Fruit fly (Drosophila melanogaster) whole organism, prepupa: Measurements from ENCODE around the gene CG31637.
A peak's percentile ranks its signal among the peaks of the same experiment; 100 is the strongest.

Source experiments
- CG10631 ChIP-seq: fragments of 200-800 bp; sonication (Bioruptor generic); optimal IDR thresholded peaks from 2 replicates; lab custom pipeline; 2016; ENCODE audit warnings: missing biosample characterization, missing genetic modification characterization
- CG10669 ChIP-seq: fragments of 200-800 bp; sonication (Bioruptor generic); optimal IDR thresholded peaks from 3 replicates; lab custom pipeline; 2018; ENCODE audit warnings: missing biosample characterization, mild to moderate bottlenecking, missing genetic modification characterization, moderate library complexity
- CG11294 ChIP-seq: fragments of 200-800 bp; sonication (Bioruptor generic); IDR thresholded peaks from 2 replicates; pipeline ENCODE4 v1.3.6; 2022; ENCODE audit warnings: missing biosample characterization, missing genetic modification characterization
- CG11762 ChIP-seq: fragments of 200-800 bp; sonication (Bioruptor generic); optimal IDR thresholded peaks from 3 replicates; lab custom pipeline; 2016; ENCODE audit warnings: missing biosample characterization, missing genetic modification characterization; ENCODE audit not compliant: insufficient read depth
- CG11902 ChIP-seq: fragments of 200-800 bp; sonication (Bioruptor generic); optimal IDR thresholded peaks from 3 replicates; lab custom pipeline; 2016; ENCODE audit warnings: missing biosample characterization, missing genetic modification characterization
- CG15336 ChIP-seq: fragments of 200-800 bp; sonication (Bioruptor generic); IDR thresholded peaks from 2 replicates; pipeline ENCODE4 v1.3.6; 2022; ENCODE audit warnings: missing biosample characterization, missing genetic modification characterization
- CG16779 ChIP-seq: fragments of 200-800 bp; sonication (Bioruptor generic); optimal IDR thresholded peaks from 3 replicates; lab custom pipeline; 2017; ENCODE audit warnings: missing biosample characterization, mild to moderate bottlenecking, missing genetic modification characterization
- CG3032 ChIP-seq: fragments of 200-800 bp; optimal IDR thresholded peaks from 2 replicates; lab custom pipeline; 2019; ENCODE audit warnings: missing biosample characterization, mild to moderate bottlenecking, missing genetic modification characterization, moderate library complexity
- CG31627 ChIP-seq: fragments of 200-800 bp; sonication (Bioruptor generic); optimal IDR thresholded peaks from 3 replicates; lab custom pipeline; 2016; ENCODE audit warnings: missing biosample characterization, missing genetic modification characterization
- CG32006 ChIP-seq: fragments of 200-800 bp; sonication (Bioruptor generic); optimal IDR thresholded peaks from 3 replicates; lab custom pipeline; 2017; ENCODE audit warnings: missing biosample characterization, mild to moderate bottlenecking, missing genetic modification characterization
- CG34406 ChIP-seq: fragments of 200-800 bp; sonication (Bioruptor generic); optimal IDR thresholded peaks from 3 replicates; lab custom pipeline; 2016; ENCODE audit warnings: missing biosample characterization, missing genetic modification characterization
- CG3919 ChIP-seq: fragments of 200-800 bp; sonication (Bioruptor generic); optimal IDR thresholded peaks from 3 replicates; lab custom pipeline; 2016; ENCODE audit warnings: missing biosample characterization, missing genetic modification characterization
- CG4318 ChIP-seq: fragments of 200-800 bp; sonication (Bioruptor generic); optimal IDR thresholded peaks from 3 replicates; lab custom pipeline; 2017; ENCODE audit warnings: missing biosample characterization, mild to moderate bottlenecking, missing genetic modification characterization
- CG6163 ChIP-seq: fragments of 200-800 bp; sonication (Bioruptor generic); IDR thresholded peaks from 3 replicates; pipeline ENCODE4 v1.3.6; 2022; ENCODE audit warnings: missing biosample characterization, missing genetic modification characterization
- CG6276 ChIP-seq: fragments of 200-800 bp; sonication (Bioruptor generic); optimal IDR thresholded peaks from 2 replicates; lab custom pipeline; 2017; ENCODE audit warnings: missing biosample characterization, mild to moderate bottlenecking, missing genetic modification characterization
- CG6808 ChIP-seq: fragments of 200-800 bp; sonication (Bioruptor generic); optimal IDR thresholded peaks from 3 replicates; lab custom pipeline; 2017; ENCODE audit warnings: missing biosample characterization, missing genetic modification characterization, mild to moderate bottlenecking, moderate library complexity, missing genetic modification reagents
- CG6854 ChIP-seq: fragments of 200-800 bp; sonication (Bioruptor generic); optimal IDR thresholded peaks from 2 replicates; lab custom pipeline; 2017; ENCODE audit warnings: missing biosample characterization, mild to moderate bottlenecking, missing genetic modification characterization
- CG7368 ChIP-seq: fragments of 200-800 bp; sonication (Bioruptor generic); optimal IDR thresholded peaks from 3 replicates; lab custom pipeline; 2016; ENCODE audit warnings: missing biosample characterization, missing genetic modification characterization
- CG8119 ChIP-seq: fragments of 200-800 bp; sonication (Bioruptor generic); IDR thresholded peaks from 3 replicates; pipeline ENCODE4 v1.3.6; 2022; ENCODE audit warnings: missing biosample characterization, missing genetic modification characterization
- CG9139 ChIP-seq: fragments of 200-800 bp; sonication (Bioruptor generic); optimal IDR thresholded peaks from 3 replicates; lab custom pipeline; 2017; ENCODE audit warnings: missing biosample characterization, mild to moderate bottlenecking, missing genetic modification characterization
- Eip75B ChIP-seq: fragments of 200-800 bp; sonication (Bioruptor generic); optimal IDR thresholded peaks from 3 replicates; lab custom pipeline; 2016; ENCODE audit warnings: missing biosample characterization, missing genetic modification characterization
- Eip78C ChIP-seq: fragments of 200-800 bp; sonication (Bioruptor generic); peaks from one replicate; lab custom pipeline; 2016; ENCODE audit warnings: missing biosample characterization, missing genetic modification characterization
- Eip93F ChIP-seq: fragments of 200-800 bp; sonication (Bioruptor generic); optimal IDR thresholded peaks from 2 replicates; lab custom pipeline; 2016; ENCODE audit warnings: missing biosample characterization, mild to moderate bottlenecking, missing genetic modification characterization
- Ets96B ChIP-seq: fragments of 200-800 bp; optimal IDR thresholded peaks from 2 replicates; lab custom pipeline; 2019; ENCODE audit warnings: missing biosample characterization, mild to moderate bottlenecking, missing genetic modification characterization, moderate library complexity
- Gug ChIP-seq: fragments of 200-800 bp; sonication (Bioruptor generic); IDR thresholded peaks from 2 replicates; pipeline ENCODE4 v1.3.6; 2022; ENCODE audit warnings: missing biosample characterization, missing genetic modification characterization
- Hr38 ChIP-seq: sonication (Bioruptor generic); optimal IDR thresholded peaks from 2 replicates; lab custom pipeline; 2016; ENCODE audit warnings: missing biosample characterization, missing genetic modification characterization
- Hr39 ChIP-seq: fragments of 200-800 bp; sonication (Bioruptor generic); optimal IDR thresholded peaks from 2 replicates; lab custom pipeline; 2016; ENCODE audit warnings: missing biosample characterization, missing genetic modification characterization
- Hr4 ChIP-seq: fragments of 200-800 bp; sonication (Bioruptor generic); optimal IDR thresholded peaks from 3 replicates; lab custom pipeline; 2016; ENCODE audit warnings: missing biosample characterization, missing genetic modification characterization
- Lpt ChIP-seq: fragments of 200-800 bp; sonication (Bioruptor generic); optimal IDR thresholded peaks from 3 replicates; lab custom pipeline; 2016; ENCODE audit warnings: missing biosample characterization, missing genetic modification characterization
- Met ChIP-seq: fragments of 200-800 bp; sonication (Bioruptor generic); optimal IDR thresholded peaks from 3 replicates; lab custom pipeline; 2016; ENCODE audit warnings: missing biosample characterization, missing genetic modification characterization
- OdsH ChIP-seq: fragments of 200-800 bp; sonication (Bioruptor generic); optimal IDR thresholded peaks from 3 replicates; lab custom pipeline; 2016; ENCODE audit warnings: missing biosample characterization, missing genetic modification characterization
- Sox102F ChIP-seq: fragments of 200-800 bp; sonication (Bioruptor generic); optimal IDR thresholded peaks from 2 replicates; lab custom pipeline; 2016; ENCODE audit warnings: missing biosample characterization, mild to moderate bottlenecking, missing genetic modification characterization
- Sox14 ChIP-seq: fragments of 200-800 bp; sonication (Bioruptor generic); optimal IDR thresholded peaks from 3 replicates; lab custom pipeline; 2016; ENCODE audit warnings: missing biosample characterization, missing genetic modification characterization
- Sox15 ChIP-seq: fragments of 200-800 bp; sonication (Bioruptor generic); optimal IDR thresholded peaks from 3 replicates; lab custom pipeline; 2016; ENCODE audit warnings: missing biosample characterization, missing genetic modification characterization
- achi ChIP-seq: fragments of 200-800 bp; sonication (Bioruptor generic); optimal IDR thresholded peaks from 3 replicates; lab custom pipeline; 2016; ENCODE audit warnings: missing biosample characterization, missing genetic modification characterization
- cyc ChIP-seq: fragments of 200-800 bp; sonication (Bioruptor generic); optimal IDR thresholded peaks from 3 replicates; lab custom pipeline; 2016; ENCODE audit warnings: missing biosample characterization, missing genetic modification characterization
- dac ChIP-seq: fragments of 200-800 bp; sonication (Bioruptor generic); optimal IDR thresholded peaks from 2 replicates; lab custom pipeline; 2017; ENCODE audit warnings: missing biosample characterization, mild to moderate bottlenecking, missing genetic modification characterization
- dsx ChIP-seq: fragments of 200-800 bp; optimal IDR thresholded peaks from 3 replicates; lab custom pipeline; 2019; ENCODE audit warnings: missing biosample characterization, mild to moderate bottlenecking, missing genetic modification characterization, moderate library complexity; ENCODE audit not compliant: poor library complexity, severe bottlenecking
- eg ChIP-seq: fragments of 200-800 bp; sonication (Bioruptor generic); IDR thresholded peaks from 3 replicates; pipeline ENCODE4 v1.3.6; 2022; ENCODE audit warnings: missing biosample characterization, missing genetic modification characterization
- fd59A ChIP-seq: fragments of 200-800 bp; sonication (Bioruptor generic); optimal IDR thresholded peaks from 2 replicates; lab custom pipeline; 2017; ENCODE audit warnings: missing biosample characterization, mild to moderate bottlenecking, missing genetic modification characterization, missing genetic modification reagents
- fd85E ChIP-seq: fragments of 200-800 bp; sonication (Bioruptor generic); optimal IDR thresholded peaks from 3 replicates; lab custom pipeline; 2016; ENCODE audit warnings: missing biosample characterization, missing genetic modification characterization
- fkh ChIP-seq: fragments of 200-800 bp; sonication (Bioruptor generic); optimal IDR thresholded peaks from 3 replicates; lab custom pipeline; 2017; ENCODE audit warnings: missing biosample characterization, mild to moderate bottlenecking, missing genetic modification characterization, moderate library complexity
- lz ChIP-seq: fragments of 200-800 bp; sonication (Bioruptor generic); optimal IDR thresholded peaks from 3 replicates; lab custom pipeline; 2016; ENCODE audit warnings: missing biosample characterization, missing genetic modification characterization
- pdm3 ChIP-seq: fragments of 200-800 bp; sonication (Bioruptor generic); optimal IDR thresholded peaks from 3 replicates; lab custom pipeline; 2016; ENCODE audit warnings: missing biosample characterization, missing genetic modification characterization
- salr ChIP-seq, 2 experiments: fragments of 200-800 bp; sonication (Bioruptor generic); optimal IDR thresholded peaks; 3 replicates each; lab custom pipeline; 2016 to 2018; ENCODE audit warnings: missing biosample characterization in 2 of 2, missing genetic modification characterization in 2 of 2, mild to moderate bottlenecking in 1 of 2
- spab ChIP-seq: fragments of 200-800 bp; sonication (Bioruptor generic); optimal IDR thresholded peaks from 2 replicates; lab custom pipeline; 2017; ENCODE audit warnings: missing biosample characterization, mild to moderate bottlenecking, missing genetic modification characterization, missing genetic modification reagents
- ss ChIP-seq, 2 experiments: fragments of 200-800 bp; sonication (Bioruptor generic); optimal IDR thresholded peaks; 2 replicates in 1 of 2; 3 replicates in 1 of 2; lab custom pipeline; 2017 to 2018; ENCODE audit warnings: mild to moderate bottlenecking in 2 of 2, missing biosample characterization in 2 of 2, missing genetic modification characterization in 2 of 2, moderate library complexity in 1 of 2
- svp ChIP-seq: fragments of 200-800 bp; sonication (Bioruptor generic); peaks from one replicate; lab custom pipeline; 2016; ENCODE audit warnings: missing biosample characterization, missing genetic modification characterization
- topi ChIP-seq: fragments of 200-800 bp; sonication (Bioruptor generic); optimal IDR thresholded peaks from 3 replicates; lab custom pipeline; 2016; ENCODE audit warnings: missing biosample characterization, missing genetic modification characterization
- vri ChIP-seq: fragments of 200-800 bp; sonication (Bioruptor generic); optimal IDR thresholded peaks from 3 replicates; lab custom pipeline; 2016; ENCODE audit warnings: missing biosample characterization, mild to moderate bottlenecking, missing genetic modification characterization

Gene CG31637

DNA sequence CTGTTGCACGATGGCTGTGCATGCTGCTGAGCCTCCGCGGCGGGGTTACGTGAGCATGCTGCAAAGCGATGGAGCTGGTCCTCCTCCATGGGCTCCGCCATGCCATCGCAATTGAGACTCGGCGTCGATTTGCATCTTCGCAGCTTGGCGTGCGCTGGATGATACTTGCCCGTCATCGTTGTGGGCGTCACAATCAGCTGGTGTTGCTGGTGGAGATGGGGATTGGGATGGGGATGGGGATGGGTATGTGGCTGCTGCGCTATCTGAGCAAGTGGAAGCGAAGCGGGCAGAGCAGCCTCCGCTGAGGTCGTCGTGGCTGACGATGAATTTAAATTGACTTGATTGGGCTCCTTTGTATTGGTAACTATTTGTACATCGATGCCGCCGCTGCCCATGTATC is 35.1 kb upstream of the CG31637 start (continued):
- TF ChIP-seq cyc (GFP tag; lab: Kevin White, UChicago) (no peak), Ets96B (no peak), CG9139 (GFP tag; lab: Kevin White, UChicago) (no peak), CG6808 (GFP tag; lab: Kevin White, UChicago) (no peak), pdm3 (GFP tag; lab: Kevin White, UChicago) (no peak), lz (no peak), CG7368 (GFP tag; lab: Kevin White, UChicago) (no peak), Lpt (no peak)

DNA sequence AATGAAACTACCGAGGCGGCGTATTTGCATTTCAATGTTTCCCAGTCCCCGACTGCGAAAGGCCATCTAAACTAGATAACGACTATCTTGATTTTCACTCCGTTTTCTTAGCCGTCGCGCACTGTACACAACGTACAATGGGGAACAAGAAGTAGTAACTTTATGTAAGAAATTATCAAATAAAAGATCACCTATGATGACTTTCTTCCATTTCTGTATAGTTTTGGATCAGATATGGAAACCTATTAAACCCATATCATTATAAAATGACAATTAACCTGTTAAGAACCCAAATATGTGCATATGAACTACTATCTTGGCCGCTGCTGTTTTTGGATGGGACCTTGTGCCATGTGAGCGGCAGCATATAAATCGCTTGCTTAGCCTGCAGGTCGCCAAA is 34.2 kb upstream of the CG31637 start:
- TF ChIP-seq ss (GFP tag; optimal IDR thresholded peaks at IDR 0.05; lab: Kevin White, UChicago) (no peak), CG31627 (GFP tag; lab: Kevin White, UChicago) (no peak), Gug (GFP tag; lab: Robert Waterston, UW) (no peak), CG11762 (GFP tag; lab: Kevin White, UChicago) (no peak), Sox102F (GFP tag; lab: Kevin White, UChicago) (no peak), Sox15 (GFP tag; lab: Kevin White, UChicago) (no peak), CG6276 (peak; percentile 7), dsx (no peak), CG6163 (GFP tag; lab: Robert Waterston, UW) (no peak), CG10631 (GFP tag; lab: Kevin White, UChicago) (no peak), vri (GFP tag; lab: Kevin White, UChicago) (no peak), CG6854 (GFP tag; lab: Kevin White, UChicago) (no peak), Eip93F (GFP tag; lab: Kevin White, UChicago) (no peak), CG11294 (GFP tag; lab: Robert Waterston, UW) (no peak), CG16779 (tag; lab: Kevin White, UChicago) (no peak), eg (GFP tag; lab: Robert Waterston, UW) (peak; percentile 62; the same call in 2 of the 3 replicates), CG15336 (GFP tag; lab: Robert Waterston, UW) (0 out of 2 replicates have a peak, but pooled peaks have one; percentile 26), CG10669 (no peak), CG3032 (tag; lab: Kevin White, UChicago) (no peak), topi (no peak), fkh (GFP tag; lab: Kevin White, UChicago) (peak; percentile 32), Hr4 (GFP tag; lab: Kevin White, UChicago) (peak; percentile 38), dac (peak; percentile 6), Hr38 (no peak), CG3919 (GFP tag; lab: Kevin White, UChicago) (no peak), lz (no peak), salr (GFP tag; optimal IDR thresholded peaks at IDR 0.05; lab: Kevin White, UChicago) (peak in 1 of 2 experiments; percentile 17), CG11902 (no peak), svp (GFP tag; lab: Kevin White, UChicago) (peak; percentile 55), cyc (GFP tag; lab: Kevin White, UChicago) (no peak), CG32006 (GFP tag; lab: Kevin White, UChicago) (peak; percentile 51), Sox14 (GFP tag; lab: Kevin White, UChicago) (no peak), Lpt (no peak), CG6808 (GFP tag; lab: Kevin White, UChicago) (no peak), Eip75B (no peak), fd59A (GFP tag; lab: Kevin White, UChicago) (no peak), OdsH (no peak), Hr39 (GFP tag; lab: Kevin White, UChicago) (no peak), Eip78C (GFP tag; lab: Kevin White, UChicago) (no peak), CG34406 (GFP tag; lab: Kevin White, UChicago) (no peak), achi (GFP tag; lab: Kevin White, UChicago) (no peak), spab (GFP tag; lab: Kevin White, UChicago) (no peak), CG4318 (no peak), CG8119 (GFP tag; lab: Robert Waterston, UW) (no peak), Met (GFP tag; lab: Kevin White, UChicago) (no peak), Ets96B (no peak), fd85E (GFP tag; lab: Kevin White, UChicago) (no peak)
